Worm (Caenorhabditis elegans): ENCODE results near the gene seu-1.

- TF ChIP-seq F55B11.4 (tag; optimal IDR thresholded peaks at IDR 0.05; ENCODE audit: borderline replicate concordance, insufficient read depth): no peak
- TF ChIP-seq gei-17 (GFP tag; optimal IDR thresholded peaks at IDR 0.05): no peak
- no peak for TF ChIP-seq ama-1 (optimal IDR thresholded peaks at IDR 0.05)
- TF ChIP-seq ama-1 (GFP tag; optimal IDR thresholded peaks at IDR 0.05): no peak
- TF ChIP-seq ceh-100 (GFP tag; IDR thresholded peaks at IDR 0.05): no peak
- no peak for TF ChIP-seq athp-1 (tag; optimal IDR thresholded peaks at IDR 0.05)
- no peak for TF ChIP-seq lin-54 (GFP tag; optimal IDR thresholded peaks at IDR 0.05)
- TF ChIP-seq F10E7.11 (tag; optimal IDR thresholded peaks at IDR 0.05): no peak
- no peak for TF ChIP-seq snpc-1.3 (tag; optimal IDR thresholded peaks at IDR 0.05; ENCODE audit: insufficient read depth)
Observed at ce11 chrIV:6330790-6331189, 1.4 kb downstream of the seu-1 start.
